Fruit fly (Drosophila melanogaster): Measurements from ENCODE around the gene kin17.

DNA sequence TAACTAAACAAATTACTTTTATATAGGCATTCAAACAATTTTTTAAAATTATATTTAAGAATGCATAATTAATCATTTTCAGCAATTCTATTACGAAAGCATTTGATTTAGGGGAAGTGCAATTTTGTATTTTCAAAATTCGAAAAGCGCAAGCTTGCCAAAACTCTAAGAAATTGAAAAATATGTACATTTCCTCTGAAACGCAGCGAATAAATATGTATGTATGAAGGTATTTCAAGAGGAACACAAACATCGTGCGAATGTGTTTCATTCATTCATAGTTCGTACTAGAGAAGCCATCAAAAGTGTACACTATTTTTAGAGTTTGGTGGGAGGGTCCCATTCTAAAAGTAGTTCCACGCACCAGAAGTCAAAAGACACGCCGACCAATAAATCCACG lies 13.4 kb downstream of the kin17 start, which contains the start of gene CG13247:
- no peak for TF ChIP-seq Myc (optimal IDR thresholded peaks at IDR 0.05)
- TF ChIP-seq psq (optimal IDR thresholded peaks at IDR 0.05) = no peak
- TF ChIP-seq h (optimal IDR thresholded peaks at IDR 0.05) = no peak
- no peak for TF ChIP-seq ttk (optimal IDR thresholded peaks at IDR 0.05)
